Worm (Caenorhabditis elegans): ENCODE data around the gene F42H10.6.

Gene F42H10.6

ce11 chrIII:8439312-8439711 is 40.9 kb downstream of the F42H10.6 start, which contains the start of gene pqn-96:
Gene pqn-96 (minus strand): TSS chrIII:8439412.
- TF ChIP-seq fos-1 (tag; optimal IDR thresholded peaks at IDR 0.05) (no peak), hmg-11 (tag; optimal IDR thresholded peaks at IDR 0.05) (no peak), ztf-11 (tag; optimal IDR thresholded peaks at IDR 0.05) (no peak), nhr-77 (tag; optimal IDR thresholded peaks at IDR 0.05) (no peak), ceh-28 (tag; optimal IDR thresholded peaks at IDR 0.05) (no peak), nhr-76 (tag; optimal IDR thresholded peaks at IDR 0.05) (no peak), pqm-1 (tag; optimal IDR thresholded peaks at IDR 0.05) (no peak), elt-1 (tag; optimal IDR thresholded peaks at IDR 0.05) (no peak), eor-1 (tag; optimal IDR thresholded peaks at IDR 0.05) (no peak), fkh-10 (GFP tag; optimal IDR thresholded peaks at IDR 0.05) (no peak), lsy-12 (tag; optimal IDR thresholded peaks at IDR 0.05) (no peak)

- no peak for TF ChIP-seq pqm-1 (tag; optimal IDR thresholded peaks at IDR 0.05)
- TF ChIP-seq ama-1 (optimal IDR thresholded peaks at IDR 0.05) = peak; percentile 45
- no peak for TF ChIP-seq ZK546.5 (tag; optimal IDR thresholded peaks at IDR 0.05)
- no peak for TF ChIP-seq unc-39 (tag; optimal IDR thresholded peaks at IDR 0.05)
- TF ChIP-seq egl-5 (tag; optimal IDR thresholded peaks at IDR 0.05) = no peak
These were observed 42.4 kb downstream of the F42H10.6 start for ce11 chrIII:8437763-8438414.

ce11 chrIII:8435074-8435473 is 45.2 kb downstream of the F42H10.6 start, which contains the start of gene ZK1236.9:
Gene ZK1236.9 (minus strand): TSS chrIII:8435174.
- no peak for TF ChIP-seq nhr-25 (tag; optimal IDR thresholded peaks at IDR 0.05)
- no peak for TF ChIP-seq snpc-4 (tag; optimal IDR thresholded peaks at IDR 0.05)
- TF ChIP-seq nhr-12 (tag; optimal IDR thresholded peaks at IDR 0.05) = no peak

- TF ChIP-seq hmg-11 (tag; optimal IDR thresholded peaks at IDR 0.05) = peak; percentile 25
- no peak for TF ChIP-seq lsy-12 (tag; optimal IDR thresholded peaks at IDR 0.05)
- TF ChIP-seq lin-15B (tag; optimal IDR thresholded peaks at IDR 0.05) = peak; percentile 55
- peak; percentile 95 for TF ChIP-seq R02D3.7 (tag; optimal IDR thresholded peaks at IDR 0.05)
- TF ChIP-seq pha-4 (tag; optimal IDR thresholded peaks at IDR 0.05) = peak; percentile 68
- no peak for TF ChIP-seq zag-1 (tag; optimal IDR thresholded peaks at IDR 0.05)
- TF ChIP-seq nfya-1 (tag; optimal IDR thresholded peaks at IDR 0.05; ENCODE audit: insufficient read depth) = peak; percentile 56
These were observed 48.1 kb downstream of the F42H10.6 start, which contains the start of gene ZK1236.5 for ce11 chrIII:8432143-8432542. Gene ZK1236.5 (minus strand): TSS chrIII:8432214.

ce11 chrIII:8429497-8429896 is 50.8 kb downstream of the F42H10.6 start:
- TF ChIP-seq ama-1 (optimal IDR thresholded peaks at IDR 0.05) = no peak
- no peak for TF ChIP-seq ceh-9 (tag; optimal IDR thresholded peaks at IDR 0.05)
- TF ChIP-seq nhr-11 (tag; optimal IDR thresholded peaks at IDR 0.05) = no peak
- TF ChIP-seq nhr-76 (tag; optimal IDR thresholded peaks at IDR 0.05) = no peak
- no peak for TF ChIP-seq nfya-1 (tag; optimal IDR thresholded peaks at IDR 0.05; ENCODE audit: insufficient read depth)
- TF ChIP-seq hmg-11 (tag; optimal IDR thresholded peaks at IDR 0.05) = no peak

- TF ChIP-seq unc-39 (tag; optimal IDR thresholded peaks at IDR 0.05) (no peak), ceh-9 (tag; optimal IDR thresholded peaks at IDR 0.05) (no peak), nfya-1 (tag; optimal IDR thresholded peaks at IDR 0.05; ENCODE audit: insufficient read depth) (peak; percentile 38), elt-1 (tag; optimal IDR thresholded peaks at IDR 0.05) (no peak), pha-4 (tag; optimal IDR thresholded peaks at IDR 0.05) (peak; percentile 46)
These were observed 51.2 kb downstream of the F42H10.6 start, which contains the start of gene ZK1236.1 for ce11 chrIII:8429035-8429434. Gene ZK1236.1 (plus strand): TSS chrIII:8429297.
